Worm (Caenorhabditis elegans) whole organism, young adult: ENCODE data around the gene srt-7.

ENCODE experiments used
- F10E7.11 ChIP-seq: sonication (generic microtip); optimal IDR thresholded peaks from 2 replicates; lab custom pipeline; 2017; ENCODE audit warnings: mild to moderate bottlenecking, missing genetic modification characterization, moderate library complexity, missing compliant biosample characterization
- ceh-40 ChIP-seq: fragments of 200-800 bp; sonication (Bioruptor generic); IDR thresholded peaks from 2 replicates; pipeline ENCODE4 v1.3.6; 2022; ENCODE audit warnings: missing genetic modification characterization, missing compliant biosample characterization
- lsy-27 ChIP-seq: sonication (generic microtip); optimal IDR thresholded peaks from 2 replicates; lab custom pipeline; 2017; ENCODE audit warnings: missing genetic modification characterization, mild to moderate bottlenecking, missing compliant biosample characterization, antibody characterized with exemption, missing genotype, borderline replicate concordance; ENCODE audit not compliant: insufficient read depth

DNA sequence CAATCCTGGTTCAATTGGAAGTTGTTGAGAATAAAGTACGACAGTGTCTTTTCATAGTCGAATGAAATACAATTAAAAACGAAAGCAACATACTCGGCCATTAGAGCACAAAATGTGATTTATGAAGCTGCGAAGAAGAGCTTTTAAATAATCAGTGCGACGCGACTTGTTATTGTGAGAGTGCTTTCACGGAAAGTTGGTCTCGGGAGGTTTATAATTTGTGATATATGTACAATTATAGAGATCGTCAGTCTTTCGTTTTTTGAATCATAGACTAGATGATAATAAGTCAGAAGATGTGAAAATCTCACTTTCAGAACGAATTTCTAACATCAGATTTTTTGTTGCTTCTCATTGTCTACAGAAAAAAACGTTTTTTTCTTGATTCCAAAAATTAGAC is 19.5 kb upstream of the srt-7 start, which contains the start of gene srt-15:
- TF ChIP-seq lsy-27 (no peak), ceh-40 (GFP tag; lab: Robert Waterston, UW) (no peak), F10E7.11 (no peak)
